Fruit fly (Drosophila melanogaster) whole organism, embryonic: ENCODE measurements around the gene Sqor.

ENCODE experiments used
- Atf6 ChIP-seq: fragments of 200-800 bp; sonication (Bioruptor generic); IDR thresholded peaks from 2 replicates; pipeline ENCODE4 v1.3.6; 2022; ENCODE audit warnings: missing biosample characterization, missing genetic modification characterization
- Awh ChIP-seq: fragments of 200-800 bp; sonication (Bioruptor generic); IDR thresholded peaks from 2 replicates; pipeline ENCODE4, ENCODE4 v1.3.6; 2022; ENCODE audit warnings: missing biosample characterization, missing genetic modification characterization
- Bdp1 ChIP-seq: fragments of 200-800 bp; sonication (Bioruptor generic); optimal IDR thresholded peaks from 3 replicates; lab custom pipeline; 2016; ENCODE audit warnings: missing biosample characterization, missing genetic modification characterization
- CG10543 ChIP-seq: fragments of 200-800 bp; sonication (Bioruptor generic); optimal IDR thresholded peaks from 3 replicates; lab custom pipeline; 2017; ENCODE audit warnings: missing biosample characterization, mild to moderate bottlenecking, missing genetic modification characterization, moderate library complexity
- CG12071 ChIP-seq: fragments of 200-800 bp; sonication (Bioruptor generic); optimal IDR thresholded peaks from 3 replicates; lab custom pipeline; 2018; ENCODE audit warnings: missing biosample characterization, mild to moderate bottlenecking, missing genetic modification characterization
- CG14441 ChIP-seq: fragments of 200-800 bp; sonication (Bioruptor generic); IDR thresholded peaks from 2 replicates; pipeline ENCODE4 v1.3.6; 2022; ENCODE audit warnings: missing biosample characterization, missing genetic modification characterization
- CG15696 ChIP-seq: fragments of 200-800 bp; sonication (Bioruptor generic); optimal IDR thresholded peaks from 2 replicates; lab custom pipeline; 2019; ENCODE audit warnings: missing biosample characterization, mild to moderate bottlenecking, missing genetic modification characterization, moderate library complexity
- CG2712 ChIP-seq: fragments of 200-800 bp; optimal IDR thresholded peaks from 3 replicates; lab custom pipeline; 2019; ENCODE audit warnings: missing biosample characterization, mild to moderate bottlenecking, missing genetic modification characterization, moderate library complexity
- CG32532 ChIP-seq: fragments of 200-800 bp; sonication (Bioruptor generic); IDR thresholded peaks from 2 replicates; pipeline ENCODE4 v1.3.6; 2022; ENCODE audit warnings: missing biosample characterization, missing genetic modification characterization
- CG3838 ChIP-seq: fragments of 200-800 bp; sonication (Bioruptor generic); optimal IDR thresholded peaks from 3 replicates; lab custom pipeline; 2016; ENCODE audit warnings: missing biosample characterization, missing genetic modification characterization
- CG43689 ChIP-seq: fragments of 200-800 bp; sonication (Bioruptor generic); IDR thresholded peaks from 2 replicates; pipeline ENCODE4 v1.3.6; 2022; ENCODE audit warnings: missing biosample characterization, missing genetic modification characterization
- CG4424 ChIP-seq: fragments of 200-800 bp; sonication (Bioruptor generic); optimal IDR thresholded peaks from 3 replicates; lab custom pipeline; 2016; ENCODE audit warnings: missing biosample characterization, missing genetic modification characterization
- CG6689 ChIP-seq: fragments of 200-800 bp; sonication (Bioruptor generic); IDR thresholded peaks from 2 replicates; pipeline ENCODE4 v1.3.6; 2022; ENCODE audit warnings: missing biosample characterization, missing genetic modification characterization
- CG6765 ChIP-seq: fragments of 200-800 bp; sonication (Bioruptor generic); optimal IDR thresholded peaks from 3 replicates; lab custom pipeline; 2017; ENCODE audit warnings: missing biosample characterization, mild to moderate bottlenecking, missing genetic modification characterization
- CG7745 ChIP-seq: fragments of 200-800 bp; sonication (Bioruptor generic); optimal IDR thresholded peaks from 2 replicates; lab custom pipeline; 2018; ENCODE audit warnings: missing biosample characterization, mild to moderate bottlenecking, missing genetic modification characterization, moderate library complexity
- CG7928 ChIP-seq: fragments of 200-800 bp; sonication (Bioruptor generic); optimal IDR thresholded peaks from 2 replicates; lab custom pipeline; 2017; ENCODE audit warnings: missing biosample characterization, mild to moderate bottlenecking, missing genetic modification characterization
- CG7987 ChIP-seq: fragments of 200-800 bp; sonication (Bioruptor generic); optimal IDR thresholded peaks from 2 replicates; lab custom pipeline; 2018; ENCODE audit warnings: missing biosample characterization, mild to moderate bottlenecking, missing genetic modification characterization, moderate library complexity
- CG9215 ChIP-seq: fragments of 200-800 bp; sonication (Bioruptor generic); IDR thresholded peaks from 2 replicates; pipeline ENCODE4 v1.3.6; 2022; ENCODE audit warnings: missing biosample characterization, missing genetic modification characterization
- CG9932 ChIP-seq: fragments of 200-800 bp; sonication (Bioruptor generic); IDR thresholded peaks from 2 replicates; pipeline ENCODE4 v1.3.6; 2022; ENCODE audit warnings: missing biosample characterization, missing genetic modification characterization
- CHES-1-like ChIP-seq: fragments of 200-800 bp; sonication (Bioruptor generic); optimal IDR thresholded peaks from 2 replicates; lab custom pipeline; 2016; ENCODE audit warnings: missing biosample characterization, missing genetic modification characterization
- CkIIα-i1 ChIP-seq: fragments of 200-800 bp; sonication (Bioruptor generic); IDR thresholded peaks from 2 replicates; pipeline ENCODE4 v1.3.6; 2022; ENCODE audit warnings: missing biosample characterization, missing genetic modification characterization
- Doc2 ChIP-seq: fragments of 200-800 bp; sonication (Bioruptor generic); IDR thresholded peaks from 2 replicates; pipeline ENCODE4 v1.3.6; 2022; ENCODE audit warnings: missing biosample characterization, missing genetic modification characterization
- Doc3 ChIP-seq: fragments of 200-800 bp; sonication (Bioruptor generic); IDR thresholded peaks from 3 replicates; pipeline ENCODE4 v1.3.6; 2022; ENCODE audit warnings: missing biosample characterization, missing genetic modification characterization; ENCODE audit not compliant: partially characterized antibody
- HmgD ChIP-seq: fragments of 200-800 bp; sonication (Bioruptor generic); optimal IDR thresholded peaks from 3 replicates; lab custom pipeline; 2016; ENCODE audit warnings: missing biosample characterization, missing genetic modification characterization
- Mad ChIP-seq: fragments of 200-800 bp; sonication (Bioruptor generic); optimal IDR thresholded peaks from 2 replicates; lab custom pipeline; 2016; ENCODE audit warnings: missing biosample characterization, missing genetic modification characterization
- Optix ChIP-seq: fragments of 200-800 bp; sonication (Bioruptor generic); IDR thresholded peaks from 3 replicates; pipeline ENCODE4 v1.3.6; 2022; ENCODE audit warnings: missing biosample characterization, missing genetic modification characterization
- Ptx1 ChIP-seq: fragments of 200-800 bp; sonication (Bioruptor generic); IDR thresholded peaks from 2 replicates; pipeline ENCODE4 v1.3.6; 2022; ENCODE audit warnings: missing biosample characterization, missing genetic modification characterization
- Six4 ChIP-seq: fragments of 200-800 bp; sonication (Bioruptor generic); optimal IDR thresholded peaks from 2 replicates; lab custom pipeline; 2016; ENCODE audit warnings: missing biosample characterization, missing genetic modification characterization
- Stat92E ChIP-seq, 3 experiments: fragments of >200 bp in 2 of 3; fragments of 200-800 bp in 1 of 3; sonication (Bioruptor generic) in 1 of 3; optimal IDR thresholded peaks; 2 replicates each; lab custom pipeline; 2017 to 2019; ENCODE audit warnings: missing biosample characterization in 3 of 3, missing genetic modification characterization in 3 of 3, mild to moderate bottlenecking in 1 of 3, moderate library complexity in 1 of 3
- Xrp1 ChIP-seq: fragments of 200-800 bp; sonication (Bioruptor generic); IDR thresholded peaks from 2 replicates; pipeline ENCODE4 v1.3.6; 2022; ENCODE audit warnings: missing biosample characterization, missing genetic modification characterization
- YL-1 ChIP-seq: fragments of 200-800 bp; sonication (Bioruptor generic); optimal IDR thresholded peaks from 3 replicates; lab custom pipeline; 2017; ENCODE audit warnings: missing biosample characterization, mild to moderate bottlenecking, missing genetic modification characterization
- exex ChIP-seq: fragments of 200-800 bp; sonication (Bioruptor generic); optimal IDR thresholded peaks from 4 replicates; lab custom pipeline; 2018; ENCODE audit warnings: missing biosample characterization, mild to moderate bottlenecking, missing genetic modification characterization, moderate library complexity
- fd3F ChIP-seq: fragments of 200-800 bp; sonication (Bioruptor generic); optimal IDR thresholded peaks from 2 replicates; lab custom pipeline; 2018; ENCODE audit warnings: missing biosample characterization, mild to moderate bottlenecking, missing genetic modification characterization, moderate library complexity
- gce ChIP-seq: fragments of 200-800 bp; sonication (Bioruptor generic); IDR thresholded peaks from 3 replicates; pipeline ENCODE4 v1.3.6; 2022; ENCODE audit warnings: missing biosample characterization, missing genetic modification characterization
- gsb-n ChIP-seq: fragments of 200-800 bp; sonication (Bioruptor generic); optimal IDR thresholded peaks from 3 replicates; lab custom pipeline; 2018; ENCODE audit warnings: missing biosample characterization, mild to moderate bottlenecking, missing genetic modification characterization
- kay ChIP-seq: fragments of 200-800 bp; sonication (Bioruptor generic); optimal IDR thresholded peaks from 2 replicates; lab custom pipeline; 2016; ENCODE audit warnings: missing biosample characterization, missing genetic modification characterization
- lov ChIP-seq, 2 experiments: fragments of 200-800 bp in 1 of 2; fragments of >200 bp in 1 of 2; sonication (Bioruptor generic) in 1 of 2; IDR thresholded peaks in 1 of 2; optimal IDR thresholded peaks in 1 of 2; 2 replicates in 1 of 2; 3 replicates in 1 of 2; pipeline versions ENCODE4 v1.3.6 to Lab custom; 2017 to 2022; ENCODE audit warnings: missing biosample characterization in 1 of 2, missing genetic modification characterization in 1 of 2
- oc ChIP-seq: fragments of 200-800 bp; sonication (Bioruptor generic); optimal IDR thresholded peaks from 2 replicates; lab custom pipeline; 2018; ENCODE audit warnings: missing biosample characterization, mild to moderate bottlenecking, missing genetic modification characterization, moderate library complexity
- org-1 ChIP-seq: fragments of 200-800 bp; sonication (Bioruptor generic); optimal IDR thresholded peaks from 2 replicates; lab custom pipeline; 2017; ENCODE audit warnings: missing biosample characterization, missing genetic modification characterization
- pb ChIP-seq: fragments of 200-800 bp; sonication (Bioruptor generic); optimal IDR thresholded peaks from 3 replicates; lab custom pipeline; 2016; ENCODE audit warnings: missing biosample characterization, missing genetic modification characterization
- ranshi ChIP-seq: fragments of 200-800 bp; sonication (Bioruptor generic); IDR thresholded peaks from 2 replicates; pipeline ENCODE4 v1.3.6; 2022; ENCODE audit warnings: missing biosample characterization, missing genetic modification characterization
- salm ChIP-seq: fragments of 200-800 bp; sonication (Bioruptor generic); optimal IDR thresholded peaks from 2 replicates; lab custom pipeline; 2018; ENCODE audit warnings: missing biosample characterization, mild to moderate bottlenecking, missing genetic modification characterization
- sug ChIP-seq: fragments of 200-800 bp; optimal IDR thresholded peaks from 2 replicates; lab custom pipeline; 2019; ENCODE audit warnings: missing biosample characterization, mild to moderate bottlenecking, missing genetic modification characterization, moderate library complexity
- tll ChIP-seq, 2 experiments: fragments of 200-800 bp in 1 of 2; fragments of >200 bp in 1 of 2; sonication (Bioruptor generic) in 1 of 2; optimal IDR thresholded peaks; 2 replicates each; lab custom pipeline; 2017 to 2019; ENCODE audit warnings: missing biosample characterization in 2 of 2, missing genetic modification characterization in 2 of 2, mild to moderate bottlenecking in 1 of 2, moderate library complexity in 1 of 2
- tna ChIP-seq: fragments of 200-800 bp; sonication (Bioruptor generic); IDR thresholded peaks from 2 replicates; pipeline ENCODE4 v1.3.6; 2022; ENCODE audit warnings: missing biosample characterization, missing genetic modification characterization; ENCODE audit not compliant: partially characterized antibody
- ttk ChIP-seq: fragments of 200-800 bp; sonication (Bioruptor generic); IDR thresholded peaks from 2 replicates; pipeline ENCODE4 v2.1.2; 2022; ENCODE audit warnings: missing biosample characterization, missing genetic modification characterization
- vnd ChIP-seq: fragments of 200-800 bp; sonication (Bioruptor generic); IDR thresholded peaks from 3 replicates; pipeline ENCODE4 v1.3.6; 2022; ENCODE audit warnings: missing biosample characterization, missing genetic modification characterization; ENCODE audit not compliant: partially characterized antibody
- yki ChIP-seq: fragments of >200 bp; optimal IDR thresholded peaks from 3 replicates; lab custom pipeline; 2018
- z ChIP-seq: fragments of 200-800 bp; sonication (Bioruptor generic); IDR thresholded peaks from 3 replicates; pipeline ENCODE4 v1.3.6; 2022; ENCODE audit warnings: missing biosample characterization, missing genetic modification characterization
- zfh2 ChIP-seq: fragments of 200-800 bp; sonication (Bioruptor generic); optimal IDR thresholded peaks from 2 replicates; lab custom pipeline; 2016; ENCODE audit warnings: missing biosample characterization, missing genetic modification characterization

Gene Sqor

dm6 chr3L:4221226-4221770 lies 18.7 kb upstream of the Sqor start (continued):
- peak; percentile 97 for TF ChIP-seq CG10543 (GFP tag; lab: Kevin White, UChicago)
- TF ChIP-seq CG2712 (tag; lab: Kevin White, UChicago) = no peak
- TF ChIP-seq CG9932 = peak; percentile 49; the same call in 1 of the 2 replicates
- TF ChIP-seq Doc3 = no peak
- TF ChIP-seq CG3838 = no peak
- no peak for TF ChIP-seq CkIIα-i1 (GFP tag; lab: Robert Waterston, UW)
- TF ChIP-seq exex (tag; lab: Kevin White, UChicago) = peak; percentile 79
- 0 out of 2 replicates have a peak, but pooled peaks have one; percentile 7 for TF ChIP-seq tna
- no peak for TF ChIP-seq ranshi (GFP tag; lab: Robert Waterston, UW)
- no peak for TF ChIP-seq CG4424 (GFP tag; lab: Kevin White, UChicago)
- TF ChIP-seq CG32532 (GFP tag; lab: Robert Waterston, UW) = peak; percentile 54; the same call in 1 of the 2 replicates
- no peak for TF ChIP-seq CG12071 (GFP tag; lab: Kevin White, UChicago)
- TF ChIP-seq org-1 (GFP tag; lab: Kevin White, UChicago) = no peak
- 0 out of 2 replicates have a peak, but pooled peaks have one; percentile 26 for TF ChIP-seq ttk
- TF ChIP-seq salm (tag; lab: Kevin White, UChicago) = no peak
- TF ChIP-seq YL-1 (GFP tag; lab: Kevin White, UChicago) = no peak
- TF ChIP-seq HmgD = no peak
- no peak for TF ChIP-seq fd3F (GFP tag; lab: Kevin White, UChicago)
- TF ChIP-seq zfh2 (GFP tag; lab: Kevin White, UChicago) = no peak
- no peak for TF ChIP-seq CHES-1-like
- no peak for TF ChIP-seq Optix
- peak; percentile 37; the same call in 1 of the 2 replicates for TF ChIP-seq CG14441 (GFP tag; lab: Robert Waterston, UW)
- TF ChIP-seq CG43689 (GFP tag; lab: Robert Waterston, UW) = no peak
- 0 out of 3 replicates have a peak, but pooled peaks have one; percentile 28 for TF ChIP-seq z (GFP tag; lab: Robert Waterston, UW)
- TF ChIP-seq yki (lab: Kevin White, UChicago) = no peak
- no peak for TF ChIP-seq tll (GFP tag; optimal IDR thresholded peaks at IDR 0.05; lab: Kevin White, UChicago)
- peak; percentile 35 for TF ChIP-seq CG7987 (GFP tag; lab: Kevin White, UChicago)
- TF ChIP-seq gce (GFP tag; lab: Robert Waterston, UW) = no peak
- peak; percentile 2 for TF ChIP-seq oc (tag; lab: Kevin White, UChicago)
- peak in 1 of 3 experiments; percentile 10 for TF ChIP-seq Stat92E (GFP tag; optimal IDR thresholded peaks at IDR 0.05; lab: Kevin White, UChicago)
- TF ChIP-seq vnd (GFP tag; lab: Robert Waterston, UW) = no peak
- TF ChIP-seq Xrp1 (GFP tag; lab: Robert Waterston, UW) = no peak
- no peak for TF ChIP-seq lov (optimal IDR thresholded peaks at IDR 0.05; lab: Kevin White, UChicago)
- TF ChIP-seq lov (GFP tag; IDR thresholded peaks at IDR 0.05; lab: Robert Waterston, UW) = no peak
- TF ChIP-seq CG7745 = peak; percentile 19
- TF ChIP-seq Awh (GFP tag; lab: Robert Waterston, UW) = peak; percentile 65; the same call in 1 of the 2 replicates
- TF ChIP-seq pb (GFP tag; lab: Kevin White, UChicago) = no peak
- no peak for TF ChIP-seq Bdp1 (GFP tag; lab: Kevin White, UChicago)
- TF ChIP-seq CG15696 (tag; lab: Kevin White, UChicago) = no peak
- TF ChIP-seq gsb-n (tag; lab: Kevin White, UChicago) = peak; percentile 52
- peak; percentile 95 for TF ChIP-seq sug (tag; lab: Kevin White, UChicago)
- TF ChIP-seq kay (GFP tag; lab: Kevin White, UChicago) = peak; percentile 52
- TF ChIP-seq Six4 (GFP tag; lab: Kevin White, UChicago) = no peak
- TF ChIP-seq CG9215 = no peak
- no peak for TF ChIP-seq CG6689
- TF ChIP-seq CG6765 = no peak
- no peak for TF ChIP-seq Mad
- no peak for TF ChIP-seq Doc2
- no peak for TF ChIP-seq CG7928 (GFP tag; lab: Kevin White, UChicago)
- TF ChIP-seq Ptx1 (GFP tag; lab: Robert Waterston, UW) = peak; percentile 19; the same call in 1 of the 2 replicates
- TF ChIP-seq Atf6 (GFP tag; lab: Robert Waterston, UW) = no peak
